Worm (Caenorhabditis elegans) whole organism, young adult: ENCODE measurements around the gene F11C1.10.
A peak's percentile ranks its signal among the peaks of the same experiment; 100 is the strongest.

Experiments
- B0261.1 ChIP-seq: sonication (generic microtip); optimal IDR thresholded peaks from 2 replicates; lab custom pipeline; 2016; ENCODE audit warnings: mild to moderate bottlenecking, missing genetic modification characterization, moderate library complexity, missing compliant biosample characterization
- C06A6.2 ChIP-seq: fragments of 200-800 bp; sonication (Bioruptor generic); conservative IDR thresholded peaks from 2 replicates; pipeline ENCODE4 v1.3.6; 2022; ENCODE audit warnings: missing genetic modification characterization, missing compliant biosample characterization
- Y67H2A.10 ChIP-seq: fragments of 200-800 bp; sonication (Bioruptor generic); conservative IDR thresholded peaks from 2 replicates; pipeline ENCODE4 v1.3.6; 2022; ENCODE audit warnings: missing genetic modification reagents, missing genetic modification characterization, missing compliant biosample characterization
- attf-3 ChIP-seq: fragments of 200-800 bp; sonication (Bioruptor generic); conservative IDR thresholded peaks from 2 replicates; pipeline ENCODE4 v1.3.6; 2022; ENCODE audit warnings: missing genetic modification reagents, missing genetic modification characterization, missing compliant biosample characterization
- cebp-1 ChIP-seq, 2 experiments: fragments of 200-800 bp in 1 of 2; sonication (Bioruptor generic) in 1 of 2; sonication (generic microtip) in 1 of 2; IDR thresholded peaks in 1 of 2; optimal IDR thresholded peaks in 1 of 2; 2 replicates each; pipeline versions ENCODE4 v1.3.6 to Lab custom; 2017 to 2022; ENCODE audit warnings: missing compliant biosample characterization in 2 of 2, missing genetic modification characterization in 2 of 2, mild to moderate bottlenecking in 1 of 2, missing genetic modification reagents in 1 of 2, moderate library complexity in 1 of 2
- ceh-40 ChIP-seq: fragments of 200-800 bp; sonication (Bioruptor generic); IDR thresholded peaks from 2 replicates; pipeline ENCODE4 v1.3.6; 2022; ENCODE audit warnings: missing genetic modification characterization, missing compliant biosample characterization
- die-1 ChIP-seq: sonication (generic microtip); optimal IDR thresholded peaks from 2 replicates; lab custom pipeline; 2016; ENCODE audit warnings: missing genotype, mild to moderate bottlenecking, missing genetic modification characterization, missing compliant biosample characterization
- dox-1 ChIP-seq: fragments of 200-800 bp; sonication (Bioruptor generic); IDR thresholded peaks from 2 replicates; pipeline ENCODE4 v1.3.6; 2022; ENCODE audit warnings: missing genetic modification reagents, missing genetic modification characterization, missing compliant biosample characterization
- dpff-1 ChIP-seq: sonication (generic microtip); optimal IDR thresholded peaks from 2 replicates; lab custom pipeline; 2017; ENCODE audit warnings: mild to moderate bottlenecking, missing genetic modification characterization, missing compliant biosample characterization
- dpl-1 ChIP-seq: fragments of 150-350 bp; optimal IDR thresholded peaks from 2 replicates; lab custom pipeline; 2014; ENCODE audit warnings: missing biosample characterization, missing genetic modification reagents, missing genetic modification characterization
- egl-44 ChIP-seq: fragments of 200-800 bp; sonication (Bioruptor generic); IDR thresholded peaks from 2 replicates; pipeline ENCODE4 v1.3.6; 2022; ENCODE audit warnings: missing genetic modification reagents, missing genetic modification characterization, missing compliant biosample characterization
- egrh-3 ChIP-seq: fragments of 200-800 bp; sonication (Bioruptor generic); IDR thresholded peaks from 2 replicates; pipeline ENCODE4 v1.3.6; 2022; ENCODE audit warnings: missing genetic modification reagents, missing genetic modification characterization, missing compliant biosample characterization
- him-1 ChIP-seq: sonication (generic microtip); optimal IDR thresholded peaks from 2 replicates; lab custom pipeline; 2016; ENCODE audit warnings: missing genotype, missing genetic modification reagents, missing genetic modification characterization, missing compliant biosample characterization
- hmg-1.2 ChIP-seq: fragments of 200-800 bp; sonication (Bioruptor generic); IDR thresholded peaks from 2 replicates; pipeline ENCODE4 v1.3.6; 2022; ENCODE audit warnings: missing genetic modification reagents, missing genetic modification characterization, missing compliant biosample characterization
- lag-1 ChIP-seq: fragments of 200-800 bp; sonication (Bioruptor generic); IDR thresholded peaks from 2 replicates; pipeline ENCODE4 v1.3.6; 2022; ENCODE audit warnings: missing genetic modification reagents, missing genetic modification characterization, missing compliant biosample characterization
- lin-26 ChIP-seq: fragments of 200-800 bp; sonication (Bioruptor generic); IDR thresholded peaks from 2 replicates; pipeline ENCODE4 v1.3.6; 2022; ENCODE audit warnings: missing genetic modification reagents, missing genetic modification characterization, missing compliant biosample characterization
- lin-40 ChIP-seq: sonication (generic microtip); optimal IDR thresholded peaks from 2 replicates; lab custom pipeline; 2016; ENCODE audit warnings: missing genetic modification characterization, mild to moderate bottlenecking, missing compliant biosample characterization, missing genotype, missing genetic modification reagents
- madf-3 ChIP-seq: fragments of 200-800 bp; sonication (Bioruptor generic); IDR thresholded peaks from 2 replicates; pipeline ENCODE4 v1.3.6; 2022; ENCODE audit warnings: missing genetic modification reagents, missing genetic modification characterization, missing compliant biosample characterization
- madf-6 ChIP-seq: fragments of 200-800 bp; sonication (Bioruptor generic); IDR thresholded peaks from 2 replicates; pipeline ENCODE4 v1.3.6; 2022; ENCODE audit warnings: missing genetic modification reagents, missing genetic modification characterization, missing compliant biosample characterization
- mcd-1 ChIP-seq: fragments of 200-800 bp; sonication (Bioruptor generic); IDR thresholded peaks from 2 replicates; pipeline ENCODE4 v1.3.6; 2022; ENCODE audit warnings: missing genetic modification reagents, missing genetic modification characterization, missing compliant biosample characterization
- mel-28 ChIP-seq: sonication (generic microtip); optimal IDR thresholded peaks from 2 replicates; lab custom pipeline; 2016; ENCODE audit warnings: borderline replicate concordance, mild to moderate bottlenecking, missing genetic modification characterization, missing compliant biosample characterization
- nhr-80 ChIP-seq: sonication (generic microtip); optimal IDR thresholded peaks from 2 replicates; lab custom pipeline; 2016; ENCODE audit warnings: missing genetic modification characterization, missing compliant biosample characterization
- nhr-90 ChIP-seq: sonication (generic microtip); optimal IDR thresholded peaks from 2 replicates; lab custom pipeline; 2016; ENCODE audit warnings: missing genotype, mild to moderate bottlenecking, missing genetic modification characterization, missing compliant biosample characterization
- pha-4 ChIP-seq: fragments of 150-350 bp; sonication (generic microtip); optimal IDR thresholded peaks from 2 replicates; lab custom pipeline; 2014; ENCODE audit warnings: missing biosample characterization, missing genetic modification reagents, missing genetic modification characterization
- repo-1 ChIP-seq: sonication (generic microtip); optimal IDR thresholded peaks from 2 replicates; lab custom pipeline; 2017; ENCODE audit warnings: mild to moderate bottlenecking, missing genetic modification characterization, missing compliant biosample characterization
- sdz-38 ChIP-seq: sonication (generic microtip); optimal IDR thresholded peaks from 2 replicates; lab custom pipeline; 2016; ENCODE audit warnings: missing genotype, missing genetic modification characterization, missing compliant biosample characterization
- tbx-9 ChIP-seq: sonication (generic microtip); optimal IDR thresholded peaks from 2 replicates; lab custom pipeline; 2016; ENCODE audit warnings: borderline replicate concordance, missing genetic modification characterization, inconsistent platforms, missing compliant biosample characterization
- tlf-1 ChIP-seq: fragments of 200-800 bp; sonication (Bioruptor generic); optimal IDR thresholded peaks from 2 replicates; lab custom pipeline; 2018; ENCODE audit warnings: mild to moderate bottlenecking, missing genetic modification characterization, missing compliant biosample characterization
- xnd-1 ChIP-seq: sonication (generic microtip); optimal IDR thresholded peaks from 2 replicates; lab custom pipeline; 2016; ENCODE audit warnings: missing genotype, missing genetic modification reagents, missing genetic modification characterization, missing compliant biosample characterization
- ztf-25 ChIP-seq: fragments of 200-800 bp; sonication (Bioruptor generic); IDR thresholded peaks from 2 replicates; pipeline ENCODE4 v1.3.6; 2022; ENCODE audit warnings: missing genetic modification reagents, missing genetic modification characterization, missing compliant biosample characterization
- ztf-3 ChIP-seq: fragments of 200-800 bp; sonication (Bioruptor generic); optimal IDR thresholded peaks from 2 replicates; lab custom pipeline; 2018; ENCODE audit warnings: mild to moderate bottlenecking, missing genetic modification characterization, missing compliant biosample characterization
- ztf-6 ChIP-seq: fragments of 200-800 bp; sonication (Bioruptor generic); IDR thresholded peaks from 2 replicates; pipeline ENCODE4 v1.3.6; 2022; ENCODE audit warnings: missing genetic modification reagents, missing genetic modification characterization, missing compliant biosample characterization

The F11C1.10 gene

ce11 chrX:12987119-12987518, 10.2 kb downstream of the F11C1.10 start, which contains the start of gene mff-1:
mff-1 (minus strand) TSS chrX:12987219.
- TF ChIP-seq tbx-9 (tag; lab: Kevin White, UChicago) (no peak), egl-44 (GFP tag; lab: Robert Waterston, UW) (no peak), him-1 (tag; lab: Kevin White, UChicago) (no peak), xnd-1 (no peak), repo-1 (tag; lab: Kevin White, UChicago) (no peak), madf-6 (GFP tag; lab: Robert Waterston, UW) (no peak), sdz-38 (tag; lab: Kevin White, UChicago) (no peak), dpl-1 (no peak), dpff-1 (tag; lab: Kevin White, UChicago) (no peak), ztf-25 (no peak), nhr-90 (tag; lab: Kevin White, UChicago) (no peak), ceh-40 (GFP tag; lab: Robert Waterston, UW) (no peak), ztf-3 (no peak), pha-4 (tag; lab: Kevin White, UChicago) (no peak), tlf-1 (GFP tag; lab: Kevin White, UChicago) (no peak), madf-3 (GFP tag; lab: Robert Waterston, UW) (no peak)

DNA sequence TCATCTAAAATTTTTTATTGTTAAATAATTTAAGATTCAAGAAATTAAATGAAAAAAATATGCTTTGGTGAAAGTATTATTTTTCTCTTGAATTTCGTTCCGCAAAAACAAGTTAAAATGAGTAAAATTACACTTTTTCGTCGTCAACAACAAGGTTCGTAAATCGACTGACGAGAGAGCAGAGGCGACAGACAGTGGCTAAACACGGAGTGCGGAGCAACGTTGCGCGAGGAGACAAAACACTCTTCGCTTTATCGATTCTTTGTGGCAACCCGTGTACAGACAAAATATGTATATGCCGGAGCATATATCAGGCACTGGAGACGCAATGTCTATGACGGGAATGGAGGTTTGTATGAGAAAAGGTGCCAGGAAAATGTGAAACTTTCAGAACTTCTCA, 12.3 kb downstream of the F11C1.10 start, which contains the start of gene F11C1.7:
TSS of gene F11C1.7 (plus strand) at position 140 of the 400 bp plus-strand sequence.
- 0 out of 2 replicates have a peak, but pooled peaks have one; percentile 32 for TF ChIP-seq dox-1 (GFP tag; lab: Robert Waterston, UW)
- TF ChIP-seq nhr-80 (tag; lab: Kevin White, UChicago), result peak; percentile 31
- TF ChIP-seq attf-3, result peak; percentile 86
- no peak for TF ChIP-seq lin-26

- TF ChIP-seq mcd-1 (GFP tag; lab: Robert Waterston, UW) (0 out of 2 replicates have a peak, but pooled peaks have one; percentile 8), lin-40 (tag; lab: Kevin White, UChicago) (peak; percentile 41), hmg-1.2 (GFP tag; lab: Robert Waterston, UW) (peak; percentile 39; the same call in 1 of the 2 replicates), ztf-6 (GFP tag; lab: Robert Waterston, UW) (no peak), cebp-1 (GFP tag; IDR thresholded peaks at IDR 0.05; lab: Robert Waterston, UW) (no peak), cebp-1 (tag; optimal IDR thresholded peaks at IDR 0.05; lab: Kevin White, UChicago) (peak; percentile 50), egrh-3 (no peak), nhr-80 (tag; lab: Kevin White, UChicago) (peak; percentile 56), C06A6.2 (GFP tag; lab: Robert Waterston, UW) (peak; percentile 58; the same call in 1 of the 2 replicates)
Measured at ce11 chrX:12990529-12991520, 13.9 kb downstream of the F11C1.10 start, which contains the start of the genes F11C1.1 and vwa-8. F11C1.1 (minus strand) TSS chrX:12990579. vwa-8 (plus strand) TSS chrX:12991470.

DNA sequence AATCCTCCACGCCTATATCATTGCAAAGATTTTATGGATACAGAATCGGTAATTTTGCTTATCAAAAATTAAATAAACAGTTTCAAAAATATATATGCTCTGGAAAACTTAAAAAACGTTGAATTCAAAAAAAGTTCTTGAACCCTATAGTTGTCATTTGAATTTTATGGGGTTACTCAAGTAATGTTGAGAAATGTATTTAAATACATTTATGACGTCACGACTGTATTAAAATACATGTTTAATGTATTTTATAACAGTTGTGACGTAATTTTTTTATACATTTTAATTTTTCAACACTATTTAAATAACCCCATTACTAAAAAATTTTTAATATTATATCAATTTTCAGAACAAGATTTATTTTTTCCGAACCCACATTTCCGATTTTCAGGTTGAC, 19.3 kb downstream of the F11C1.10 start:
- TF ChIP-seq lag-1 (GFP tag; lab: Robert Waterston, UW) (no peak), die-1 (tag; lab: Kevin White, UChicago) (no peak), mel-28 (tag; lab: Kevin White, UChicago) (no peak), B0261.1 (tag; lab: Kevin White, UChicago) (no peak), Y67H2A.10 (GFP tag; lab: Robert Waterston, UW) (no peak)
